Worm (Caenorhabditis elegans) whole organism, L3 larva: ENCODE results near the gene ergi-3.

Source experiments
- ceh-9 ChIP-seq: sonication (generic microtip); optimal IDR thresholded peaks from 2 replicates; lab custom pipeline; 2018; ENCODE audit warnings: missing biosample characterization, missing genetic modification characterization
- fos-1 ChIP-seq: fragments of 150-350 bp; optimal IDR thresholded peaks from 2 replicates; lab custom pipeline; 2014; ENCODE audit warnings: missing biosample characterization, missing genetic modification characterization
- jun-1 ChIP-seq: fragments of 150-350 bp; optimal IDR thresholded peaks from 2 replicates; lab custom pipeline; 2014; ENCODE audit warnings: missing biosample characterization, missing genetic modification reagents, missing genetic modification characterization
- lin-39 ChIP-seq: fragments of 150-350 bp; optimal IDR thresholded peaks from 2 replicates; lab custom pipeline; 2018; ENCODE audit warnings: missing biosample characterization, missing genetic modification reagents, missing genetic modification characterization
- unc-62 ChIP-seq: fragments of 150-350 bp; sonication (generic microtip); optimal IDR thresholded peaks from 4 replicates; lab custom pipeline; 2014; ENCODE audit warnings: missing biosample characterization, missing genetic modification reagents, missing genetic modification characterization
- zag-1 ChIP-seq: fragments of 150-350 bp; optimal IDR thresholded peaks from 2 replicates; lab custom pipeline; 2014; ENCODE audit warnings: missing biosample characterization, missing genetic modification characterization

ce11 chrX:15598661-15599384, 17.7 kb downstream of the ergi-3 start:
- TF ChIP-seq lin-39 (tag; lab: Kevin White, UChicago) (no peak), fos-1 (tag; lab: Kevin White, UChicago) (no peak), ceh-9 (tag; lab: Kevin White, UChicago) (no peak), jun-1 (no peak), unc-62 (GFP tag; lab: Kevin White, UChicago) (no peak), zag-1 (tag; lab: Kevin White, UChicago) (no peak)
